Worm (Caenorhabditis elegans): ENCODE measurements around the gene syf-2.

syf-2 gene

DNA sequence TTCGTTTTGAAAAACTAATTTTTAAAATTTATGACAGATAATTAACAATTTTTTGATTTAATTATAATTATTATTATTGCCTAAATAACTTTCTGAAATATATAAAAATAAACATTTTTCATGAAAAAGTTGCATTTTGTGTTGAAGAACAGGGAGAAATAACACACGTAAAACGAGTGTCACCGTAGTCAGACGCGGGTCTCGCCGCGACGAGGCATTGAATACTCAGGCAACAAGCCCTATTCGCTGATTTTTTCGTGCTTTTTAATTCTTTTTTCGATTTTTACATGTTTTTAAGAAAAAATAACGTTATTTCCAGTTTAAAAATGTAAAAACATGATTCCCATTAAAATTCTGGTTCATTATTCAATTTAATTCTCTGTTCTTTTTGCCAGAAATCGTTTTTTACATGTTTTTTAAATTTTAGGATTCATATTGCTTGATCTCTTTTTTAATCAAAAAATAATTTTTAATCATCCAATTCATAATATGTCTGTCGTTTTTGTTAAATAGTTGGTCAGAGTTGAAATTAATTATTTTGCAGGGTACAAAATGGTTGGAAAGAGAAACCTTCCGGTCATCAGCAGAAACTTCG, 46.1 kb upstream of the syf-2 start, which contains the start of gene rpl-6 (continued):
- TF ChIP-seq mxl-2 (GFP tag; conservative IDR thresholded peaks at IDR 0.05), result no peak
- TF ChIP-seq Y75B8A.6 (GFP tag; IDR thresholded peaks at IDR 0.05), result no peak
- peak; percentile 37; the same call in 1 of the 2 replicates for TF ChIP-seq daf-19 (GFP tag; conservative IDR thresholded peaks at IDR 0.05)
- TF ChIP-seq unc-39 (tag; optimal IDR thresholded peaks at IDR 0.05), result no peak
- peak; percentile 46 for TF ChIP-seq F37D6.2 (tag; optimal IDR thresholded peaks at IDR 0.05)
- TF ChIP-seq mxl-3 (GFP tag; optimal IDR thresholded peaks at IDR 0.05), result peak; percentile 31
- no peak for TF ChIP-seq aly-2 (tag; optimal IDR thresholded peaks at IDR 0.05)
- no peak for TF ChIP-seq vab-7 (GFP tag; IDR thresholded peaks at IDR 0.05)
- peak; percentile 78 for TF ChIP-seq hmg-1.1 (GFP tag; IDR thresholded peaks at IDR 0.05)
- TF ChIP-seq ceh-44 (GFP tag; IDR thresholded peaks at IDR 0.05), result 0 out of 2 replicates have a peak, but pooled peaks have one; percentile 32
- peak; percentile 99 for TF ChIP-seq D1046.2 (GFP tag; IDR thresholded peaks at IDR 0.05)
- TF ChIP-seq nhr-28 (tag; optimal IDR thresholded peaks at IDR 0.05), result peak; percentile 88
- TF ChIP-seq zip-11 (GFP tag; IDR thresholded peaks at IDR 0.05), result no peak
- TF ChIP-seq ZK546.5 (tag; optimal IDR thresholded peaks at IDR 0.05), result peak in 1 of 2 experiments; percentile 77
- TF ChIP-seq lin-15B (tag; optimal IDR thresholded peaks at IDR 0.05), result no peak
- TF ChIP-seq tag-97 (GFP tag; IDR thresholded peaks at IDR 0.05), result no peak
- peak; percentile 98 to 100 for TF ChIP-seq lsy-2 (tag; optimal IDR thresholded peaks at IDR 0.05)
- TF ChIP-seq lin-38 (GFP tag; IDR thresholded peaks at IDR 0.05), result peak; percentile 82
- peak; percentile 79 for TF ChIP-seq rbr-2 (tag; optimal IDR thresholded peaks at IDR 0.05)
- 0 out of 2 replicates have a peak, but pooled peaks have one; percentile 17 for TF ChIP-seq lim-7 (GFP tag; IDR thresholded peaks at IDR 0.05)
- no peak for TF ChIP-seq nhr-111 (GFP tag; optimal IDR thresholded peaks at IDR 0.05)
- TF ChIP-seq spr-3 (GFP tag; optimal IDR thresholded peaks at IDR 0.05), result no peak
- TF ChIP-seq madf-9 (GFP tag; conservative IDR thresholded peaks at IDR 0.05), result no peak
- peak in 1 of 2 experiments; percentile 26 for TF ChIP-seq mdl-1 (tag; optimal IDR thresholded peaks at IDR 0.05)
- TF ChIP-seq ceh-20 (GFP tag; IDR thresholded peaks at IDR 0.05), result peak; percentile 27; the same call in 1 of the 2 replicates
- no peak for TF ChIP-seq dmd-8 (GFP tag; IDR thresholded peaks at IDR 0.05)
- no peak for TF ChIP-seq attf-4 (tag; optimal IDR thresholded peaks at IDR 0.05)
- TF ChIP-seq dmd-9 (GFP tag; IDR thresholded peaks at IDR 0.05), result peak; percentile 85
- no peak for TF ChIP-seq F10B5.3 (tag; optimal IDR thresholded peaks at IDR 0.05)
- no peak for TF ChIP-seq ceh-28 (tag; optimal IDR thresholded peaks at IDR 0.05)
- TF ChIP-seq lir-3 (tag; optimal IDR thresholded peaks at IDR 0.05), result no peak
- no peak for TF ChIP-seq daf-16 (GFP tag; optimal IDR thresholded peaks at IDR 0.05)
- peak; percentile 85 for TF ChIP-seq daf-16 (tag; optimal IDR thresholded peaks at IDR 0.05)
- peak; percentile 25 for TF ChIP-seq snpc-4 (tag; optimal IDR thresholded peaks at IDR 0.05)
- no peak for TF ChIP-seq ceh-62 (tag; optimal IDR thresholded peaks at IDR 0.05)
- TF ChIP-seq hif-1 (tag; optimal IDR thresholded peaks at IDR 0.05), result peak in 1 of 2 experiments; percentile 82
- peak; percentile 77 for TF ChIP-seq fkh-10 (GFP tag; optimal IDR thresholded peaks at IDR 0.05)
- peak; percentile 38 for TF ChIP-seq zip-2 (tag; optimal IDR thresholded peaks at IDR 0.05)
- TF ChIP-seq ztf-7 (tag; optimal IDR thresholded peaks at IDR 0.05), result peak; percentile 19
- TF ChIP-seq zfp-2 (tag; optimal IDR thresholded peaks at IDR 0.05), result peak; percentile 81
- TF ChIP-seq T20F7.1 (GFP tag; optimal IDR thresholded peaks at IDR 0.05), result peak; percentile 87
- no peak for TF ChIP-seq nhr-10 (tag; optimal IDR thresholded peaks at IDR 0.05)
- TF ChIP-seq nhr-76 (tag; optimal IDR thresholded peaks at IDR 0.05), result no peak
- TF ChIP-seq nhr-25 (tag; optimal IDR thresholded peaks at IDR 0.05; ENCODE audit: borderline replicate concordance, insufficient read depth), result peak; percentile 62
- TF ChIP-seq dpl-1 (GFP tag; optimal IDR thresholded peaks at IDR 0.05), result peak; percentile 88
- no peak for TF ChIP-seq cey-2 (tag; optimal IDR thresholded peaks at IDR 0.05; ENCODE audit: borderline replicate concordance, insufficient read depth)
- TF ChIP-seq php-3 (GFP tag; IDR thresholded peaks at IDR 0.05), result no peak
- no peak for TF ChIP-seq ztf-11 (tag; optimal IDR thresholded peaks at IDR 0.05)
- TF ChIP-seq R02D3.7 (tag; optimal IDR thresholded peaks at IDR 0.05), result no peak
- no peak for TF ChIP-seq F26F4.8 (GFP tag; conservative IDR thresholded peaks at IDR 0.05)
- no peak for TF ChIP-seq Y48G9A.11 (GFP tag; IDR thresholded peaks at IDR 0.05)

All from whole organism, L4 larva.